Worm (Caenorhabditis elegans) whole organism, mixed stage, embryonic: Measurements from ENCODE around the gene txt-12.

Experiments used
- M03D4.4 ChIP-seq: sonication (generic microtip); optimal IDR thresholded peaks from 2 replicates; lab custom pipeline; 2017; ENCODE audit warnings: mild to moderate bottlenecking, missing genetic modification characterization, missing compliant biosample characterization
- bed-3 ChIP-seq: fragments of 200-800 bp; sonication (Bioruptor generic); optimal IDR thresholded peaks from 3 replicates; lab custom pipeline; 2018; ENCODE audit warnings: mild to moderate bottlenecking, missing genetic modification characterization, moderate library complexity, missing compliant biosample characterization
- blmp-1 ChIP-seq: fragments of 150-350 bp; optimal IDR thresholded peaks from 2 replicates; lab custom pipeline; 2014; ENCODE audit warnings: missing biosample characterization, missing genetic modification characterization
- ceh-39 ChIP-seq: fragments of 150-350 bp; optimal IDR thresholded peaks from 2 replicates; lab custom pipeline; 2014; ENCODE audit warnings: missing biosample characterization, missing genetic modification characterization
- ceh-43 ChIP-seq: fragments of 200-800 bp; sonication (Bioruptor generic); optimal IDR thresholded peaks from 2 replicates; lab custom pipeline; 2018; ENCODE audit warnings: mild to moderate bottlenecking, missing genetic modification characterization, moderate library complexity, missing compliant biosample characterization
- ceh-83 ChIP-seq: fragments of 200-800 bp; sonication (Bioruptor generic); optimal IDR thresholded peaks from 2 replicates; lab custom pipeline; 2018; ENCODE audit warnings: mild to moderate bottlenecking, missing genetic modification characterization, missing compliant biosample characterization
- ces-1 ChIP-seq: fragments of 150-350 bp; optimal IDR thresholded peaks from 2 replicates; lab custom pipeline; 2014; ENCODE audit warnings: missing biosample characterization, missing genetic modification reagents, missing genetic modification characterization
- cnd-1 ChIP-seq: fragments of 200-800 bp; sonication (Bioruptor generic); optimal IDR thresholded peaks from 2 replicates; lab custom pipeline; 2018; ENCODE audit warnings: mild to moderate bottlenecking, missing genetic modification characterization, missing compliant biosample characterization
- drap-1 ChIP-seq: fragments of 200-800 bp; sonication (Bioruptor generic); optimal IDR thresholded peaks from 3 replicates; lab custom pipeline; 2018; ENCODE audit warnings: mild to moderate bottlenecking, missing genetic modification characterization, missing compliant biosample characterization
- elt-1 ChIP-seq: sonication (generic microtip); optimal IDR thresholded peaks from 2 replicates; lab custom pipeline; 2017; ENCODE audit warnings: missing genetic modification characterization, mild to moderate bottlenecking, missing compliant biosample characterization, antibody characterized with exemption, moderate library complexity, borderline replicate concordance; ENCODE audit not compliant: insufficient read depth
- elt-3 ChIP-seq: fragments of 150-350 bp; optimal IDR thresholded peaks from 2 replicates; lab custom pipeline; 2014; ENCODE audit warnings: missing biosample characterization, missing genetic modification characterization
- flh-1 ChIP-seq: fragments of 200-800 bp; sonication (Bioruptor generic); optimal IDR thresholded peaks from 2 replicates; lab custom pipeline; 2018; ENCODE audit warnings: mild to moderate bottlenecking, missing genetic modification characterization, moderate library complexity, missing compliant biosample characterization
- ham-2 ChIP-seq: fragments of 200-800 bp; sonication (Bioruptor generic); optimal IDR thresholded peaks from 2 replicates; lab custom pipeline; 2018; ENCODE audit warnings: mild to moderate bottlenecking, missing genetic modification characterization, missing compliant biosample characterization
- hlh-1 ChIP-seq: fragments of 150-350 bp; optimal IDR thresholded peaks from 2 replicates; lab custom pipeline; 2014; ENCODE audit warnings: missing biosample characterization, missing genetic modification reagents, missing genetic modification characterization
- lin-13 ChIP-seq: fragments of 150-350 bp; optimal IDR thresholded peaks from 2 replicates; lab custom pipeline; 2014; ENCODE audit warnings: missing biosample characterization, missing genetic modification characterization
- lin-32 ChIP-seq: fragments of 200-800 bp; sonication (Bioruptor generic); optimal IDR thresholded peaks from 2 replicates; lab custom pipeline; 2018; ENCODE audit warnings: mild to moderate bottlenecking, missing genetic modification characterization, missing compliant biosample characterization
- lsy-2 ChIP-seq: fragments of 150-350 bp; optimal IDR thresholded peaks from 2 replicates; lab custom pipeline; 2014; ENCODE audit warnings: missing biosample characterization, missing genetic modification characterization
- mab-5 ChIP-seq: fragments of 150-350 bp; optimal IDR thresholded peaks from 2 replicates; lab custom pipeline; 2014; ENCODE audit warnings: missing biosample characterization, missing genetic modification characterization
- mep-1 ChIP-seq: fragments of 150-350 bp; optimal IDR thresholded peaks from 2 replicates; lab custom pipeline; 2017; ENCODE audit warnings: missing biosample characterization, missing genetic modification reagents, missing genetic modification characterization, inconsistent platforms
- mls-2 ChIP-seq: sonication (generic microtip); optimal IDR thresholded peaks from 2 replicates; lab custom pipeline; 2016; ENCODE audit warnings: mild to moderate bottlenecking, missing genetic modification characterization, moderate library complexity, missing compliant biosample characterization
- nhr-12 ChIP-seq: fragments of 150-350 bp; optimal IDR thresholded peaks from 2 replicates; lab custom pipeline; 2014; ENCODE audit warnings: missing biosample characterization, missing genetic modification characterization
- nhr-2 ChIP-seq: fragments of 150-350 bp; optimal IDR thresholded peaks from 2 replicates; lab custom pipeline; 2014; ENCODE audit warnings: missing biosample characterization, missing genetic modification characterization
- nhr-237 ChIP-seq: fragments of 150-350 bp; optimal IDR thresholded peaks from 2 replicates; lab custom pipeline; 2014; ENCODE audit warnings: missing biosample characterization, missing genetic modification characterization
- nhr-28 ChIP-seq: fragments of 150-350 bp; optimal IDR thresholded peaks from 2 replicates; lab custom pipeline; 2014; ENCODE audit warnings: missing biosample characterization, missing genetic modification characterization
- nhr-76 ChIP-seq: sonication (generic microtip); optimal IDR thresholded peaks from 2 replicates; lab custom pipeline; 2017; ENCODE audit warnings: missing biosample characterization, missing genetic modification characterization
- pha-4 ChIP-seq: fragments of 150-350 bp; optimal IDR thresholded peaks from 2 replicates; lab custom pipeline; 2018; ENCODE audit warnings: missing biosample characterization, missing genetic modification reagents, missing genetic modification characterization
- sem-2 ChIP-seq: fragments of 200-800 bp; sonication (Bioruptor generic); optimal IDR thresholded peaks from 2 replicates; lab custom pipeline; 2018; ENCODE audit warnings: mild to moderate bottlenecking, missing genetic modification characterization, missing compliant biosample characterization
- snpc-4 ChIP-seq: fragments of 150-350 bp; optimal IDR thresholded peaks from 2 replicates; lab custom pipeline; 2014; ENCODE audit warnings: missing biosample characterization, missing genetic modification characterization
- sptf-1 ChIP-seq: sonication (generic microtip); optimal IDR thresholded peaks from 2 replicates; lab custom pipeline; 2017; ENCODE audit warnings: mild to moderate bottlenecking, missing genetic modification characterization, moderate library complexity, missing compliant biosample characterization
- tbx-8 ChIP-seq: fragments of 200-800 bp; sonication (Bioruptor generic); optimal IDR thresholded peaks from 2 replicates; lab custom pipeline; 2018; ENCODE audit warnings: mild to moderate bottlenecking, missing genetic modification characterization, moderate library complexity, missing compliant biosample characterization
- unc-120 ChIP-seq: sonication (generic microtip); optimal IDR thresholded peaks from 2 replicates; lab custom pipeline; 2017; ENCODE audit warnings: missing genetic modification characterization, missing compliant biosample characterization; ENCODE audit not compliant: poor library complexity, severe bottlenecking
- unc-39 ChIP-seq: fragments of 150-350 bp; optimal IDR thresholded peaks from 2 replicates; lab custom pipeline; 2014; ENCODE audit warnings: missing biosample characterization, missing genetic modification characterization
- unc-62 ChIP-seq: fragments of 150-350 bp; optimal IDR thresholded peaks from 2 replicates; lab custom pipeline; 2014; ENCODE audit warnings: missing biosample characterization, missing genetic modification reagents, missing genetic modification characterization
- zip-8 ChIP-seq: fragments of 150-350 bp; optimal IDR thresholded peaks from 2 replicates; lab custom pipeline; 2014; ENCODE audit warnings: missing biosample characterization, missing genetic modification characterization
- ztf-11 ChIP-seq: fragments of 150-350 bp; optimal IDR thresholded peaks from 2 replicates; lab custom pipeline; 2014; ENCODE audit warnings: missing biosample characterization, missing genetic modification characterization

Gene txt-12

ce11 chrV:15136772-15137171, 44.0 kb downstream of the txt-12 start, which contains the start of gene aipl-1:
Gene aipl-1, minus strand, starts transcription at chrV:15136801.
- TF ChIP-seq flh-1 (GFP tag; lab: Kevin White, UChicago) (no peak), ham-2 (GFP tag; lab: Kevin White, UChicago) (no peak), mep-1 (tag; lab: Kevin White, UChicago) (peak; percentile 80), nhr-237 (tag; lab: Kevin White, UChicago) (peak; percentile 62), pha-4 (tag; lab: Kevin White, UChicago) (peak; percentile 46), elt-3 (tag; lab: Kevin White, UChicago) (no peak), drap-1 (GFP tag; lab: Kevin White, UChicago) (no peak), sem-2 (no peak), ceh-39 (tag; lab: Kevin White, UChicago) (peak; percentile 21), elt-1 (tag; lab: Kevin White, UChicago) (no peak), cnd-1 (tag; lab: Kevin White, UChicago) (no peak), unc-62 (GFP tag; lab: Kevin White, UChicago) (no peak), nhr-28 (tag; lab: Kevin White, UChicago) (no peak), nhr-76 (tag; lab: Kevin White, UChicago) (no peak), M03D4.4 (tag; lab: Kevin White, UChicago) (no peak), mls-2 (no peak), nhr-12 (tag; lab: Kevin White, UChicago) (no peak), lin-13 (tag; lab: Kevin White, UChicago) (peak; percentile 21), ceh-83 (GFP tag; lab: Kevin White, UChicago) (no peak), hlh-1 (tag; lab: Kevin White, UChicago) (peak; percentile 27), lin-32 (GFP tag; lab: Kevin White, UChicago) (no peak), lsy-2 (tag; lab: Kevin White, UChicago) (peak; percentile 71), blmp-1 (tag; lab: Kevin White, UChicago) (no peak), ces-1 (GFP tag; lab: Kevin White, UChicago) (peak; percentile 83), tbx-8 (GFP tag; lab: Kevin White, UChicago) (no peak), snpc-4 (tag; lab: Kevin White, UChicago) (no peak), sptf-1 (tag; lab: Kevin White, UChicago) (peak; percentile 2), bed-3 (GFP tag; lab: Kevin White, UChicago) (no peak), unc-39 (no peak), ceh-43 (GFP tag; lab: Kevin White, UChicago) (no peak), unc-120 (tag; lab: Kevin White, UChicago) (no peak), zip-8 (no peak), nhr-2 (tag; lab: Kevin White, UChicago) (no peak), ztf-11 (tag; lab: Kevin White, UChicago) (no peak), mab-5 (tag; lab: Kevin White, UChicago) (no peak)

ce11 chrV:15139811-15140210, 47.0 kb downstream of the txt-12 start:
- no peak for TF ChIP-seq nhr-12 (tag; lab: Kevin White, UChicago)
- no peak for TF ChIP-seq nhr-76 (tag; lab: Kevin White, UChicago)
- TF ChIP-seq zip-8, result no peak
- TF ChIP-seq tbx-8 (GFP tag; lab: Kevin White, UChicago), result no peak
- no peak for TF ChIP-seq blmp-1 (tag; lab: Kevin White, UChicago)
- no peak for TF ChIP-seq pha-4 (tag; lab: Kevin White, UChicago)
- no peak for TF ChIP-seq unc-62 (GFP tag; lab: Kevin White, UChicago)
- no peak for TF ChIP-seq hlh-1 (tag; lab: Kevin White, UChicago)
- TF ChIP-seq bed-3 (GFP tag; lab: Kevin White, UChicago), result no peak
- TF ChIP-seq ces-1 (GFP tag; lab: Kevin White, UChicago), result no peak
- TF ChIP-seq lsy-2 (tag; lab: Kevin White, UChicago), result no peak
- TF ChIP-seq unc-120 (tag; lab: Kevin White, UChicago), result no peak

- TF ChIP-seq M03D4.4 (tag; lab: Kevin White, UChicago), result no peak
- TF ChIP-seq unc-62 (GFP tag; lab: Kevin White, UChicago), result no peak
- TF ChIP-seq mls-2, result no peak
- TF ChIP-seq lsy-2 (tag; lab: Kevin White, UChicago), result no peak
These were observed 47.5 kb downstream of the txt-12 start, which contains the start of gene K08F9.3 for ce11 chrV:15140247-15140646. Gene K08F9.3, plus strand, starts transcription at chrV:15140547.
